Worm (Caenorhabditis elegans) whole organism, L4 larva: Measurements from ENCODE around the gene clec-7.

ENCODE experiments used
- hif-1 ChIP-seq, 2 experiments: sonication (generic microtip); optimal IDR thresholded peaks; 2 replicates each; lab custom pipeline; 2016 to 2017; ENCODE audit warnings: missing compliant biosample characterization in 2 of 2, missing genetic modification characterization in 2 of 2, missing genetic modification reagents in 2 of 2, missing genotype in 2 of 2, mild to moderate bottlenecking in 1 of 2
- lin-39 ChIP-seq: fragments of 150-350 bp; optimal IDR thresholded peaks from 2 replicates; lab custom pipeline; 2014; ENCODE audit warnings: missing biosample characterization, missing genetic modification reagents, missing genetic modification characterization
- ztf-11 ChIP-seq: fragments of 150-350 bp; optimal IDR thresholded peaks from 2 replicates; lab custom pipeline; 2014; ENCODE audit warnings: missing biosample characterization, missing genetic modification characterization

DNA sequence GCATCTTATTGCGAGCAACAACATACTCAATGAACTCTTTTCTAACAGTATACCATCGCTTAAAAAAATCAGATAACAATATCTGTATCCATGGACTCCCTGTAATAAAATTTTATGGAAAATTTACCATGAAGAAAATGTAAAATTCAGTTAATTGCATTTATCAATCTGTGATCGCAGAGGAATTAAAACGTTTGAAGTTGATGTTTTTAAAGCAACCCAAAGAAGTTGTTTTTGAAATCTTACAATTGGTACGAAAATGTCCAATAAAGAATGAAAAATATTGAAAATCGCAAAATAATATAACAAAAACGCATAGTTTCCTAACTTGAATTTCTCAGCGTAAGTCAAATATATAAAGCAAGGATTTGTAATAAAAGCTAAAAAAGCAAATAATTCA is 30.9 kb upstream of the clec-7 start, which contains the start of gene srj-32:
- TF ChIP-seq ztf-11 (tag; lab: Kevin White, UChicago) (no peak), hif-1 (tag; optimal IDR thresholded peaks at IDR 0.05; lab: Kevin White, UChicago) (no peak), lin-39 (tag; lab: Kevin White, UChicago) (no peak)
